Fruit fly (Drosophila melanogaster): ENCODE data around the gene nebu.

nebu gene

DNA sequence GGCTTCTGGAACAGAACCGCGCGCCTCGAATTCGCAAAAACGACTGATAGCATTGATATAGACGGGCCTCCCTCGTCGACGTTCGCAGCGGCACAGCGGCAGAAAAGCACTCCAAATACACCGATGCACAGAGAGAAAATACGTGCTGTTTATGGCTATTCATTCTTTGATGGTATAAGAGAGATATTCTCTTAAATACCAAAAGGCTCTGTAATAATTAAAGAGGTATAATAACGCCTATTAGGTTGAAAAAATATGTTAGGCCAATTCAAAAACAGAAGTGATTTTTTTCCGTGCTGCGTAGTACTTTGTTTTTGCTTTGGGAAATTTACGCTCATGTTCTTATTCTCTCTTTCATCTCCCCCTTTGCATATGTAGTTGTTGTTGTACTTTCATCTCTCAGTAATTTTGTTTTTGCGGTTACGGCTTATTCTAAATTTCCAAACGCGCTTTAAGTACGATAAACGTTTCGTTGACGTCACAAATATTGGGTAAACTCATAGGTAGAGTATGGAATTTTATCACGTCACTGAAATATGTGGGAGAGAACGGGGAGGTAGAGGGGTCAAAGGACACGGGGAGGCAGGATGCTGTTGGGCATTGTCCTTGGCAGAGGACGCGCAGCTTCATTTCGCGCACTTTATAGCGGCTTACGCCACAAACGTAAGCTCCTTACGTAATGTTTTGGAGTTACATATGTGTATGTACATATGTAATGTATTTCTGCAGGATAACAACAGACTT lies at the start of gene nebu (continued):
- TF ChIP-seq eyg (GFP tag; optimal IDR thresholded peaks at IDR 0.05) (peak; percentile 96), sim (GFP tag; IDR thresholded peaks at IDR 0.05) (peak; percentile 87), Sox100B (GFP tag; optimal IDR thresholded peaks at IDR 0.05) (peak; percentile 87), PHDP (tag; optimal IDR thresholded peaks at IDR 0.05) (peak; percentile 97), CG10321 (GFP tag; IDR thresholded peaks at IDR 0.05) (peak; percentile 73; the same call in 1 of the 2 replicates), dysf (GFP tag; IDR thresholded peaks at IDR 0.05) (peak; percentile 98), CTCF (GFP tag; optimal IDR thresholded peaks at IDR 0.05) (peak; percentile 38), Rx (GFP tag; IDR thresholded peaks at IDR 0.05) (no peak; the same call in 1 of the 2 replicates), CG8924 (tag; optimal IDR thresholded peaks at IDR 0.05) (peak; percentile 96), Dip3 (GFP tag; optimal IDR thresholded peaks at IDR 0.05) (peak; percentile 98), Hmx (GFP tag; optimal IDR thresholded peaks at IDR 0.05) (peak; percentile 89), kay (GFP tag; optimal IDR thresholded peaks at IDR 0.05) (peak; percentile 94), pfk (GFP tag; optimal IDR thresholded peaks at IDR 0.05) (no peak), lbe (GFP tag; optimal IDR thresholded peaks at IDR 0.05) (peak; percentile 97), E2f2 (GFP tag; IDR thresholded peaks at IDR 0.05) (peak; percentile 81), CG17359 (tag; optimal IDR thresholded peaks at IDR 0.05) (peak; percentile 95), CG9437 (GFP tag; optimal IDR thresholded peaks at IDR 0.05) (peak; percentile 95), CG16815 (GFP tag; optimal IDR thresholded peaks at IDR 0.05) (peak; percentile 92), Oaz (GFP tag; IDR thresholded peaks at IDR 0.05) (peak; percentile 92), pnt (GFP tag; optimal IDR thresholded peaks at IDR 0.05) (peak; percentile 94), CG3163 (GFP tag; optimal IDR thresholded peaks at IDR 0.05) (peak; percentile 91), emc (GFP tag; optimal IDR thresholded peaks at IDR 0.05) (peak; percentile 96), kni (GFP tag; optimal IDR thresholded peaks at IDR 0.05) (no peak), CG4730 (GFP tag; IDR thresholded peaks at IDR 0.05) (no peak; the same call in 1 of the 2 replicates), D19B (GFP tag; optimal IDR thresholded peaks at IDR 0.05) (peak; percentile 89), CG12155 (GFP tag; optimal IDR thresholded peaks at IDR 0.05) (peak; percentile 96), Sin3A (optimal IDR thresholded peaks at IDR 0.05) (no peak), CG18262 (tag; optimal IDR thresholded peaks at IDR 0.05) (peak; percentile 86), Vsx1 (GFP tag; optimal IDR thresholded peaks at IDR 0.05) (peak; percentile 87), Adf1 (GFP tag; IDR thresholded peaks at IDR 0.05) (peak; percentile 89), slou (GFP tag; optimal IDR thresholded peaks at IDR 0.05) (peak; percentile 86), CG12299 (tag; optimal IDR thresholded peaks at IDR 0.05) (peak; percentile 93), CG13296 (GFP tag; optimal IDR thresholded peaks at IDR 0.05) (peak; percentile 95), CG4617 (GFP tag; optimal IDR thresholded peaks at IDR 0.05; ENCODE audit: borderline replicate concordance) (peak; percentile 81), CG43689 (GFP tag; IDR thresholded peaks at IDR 0.05) (peak; percentile 89), tin (GFP tag; optimal IDR thresholded peaks at IDR 0.05) (peak; percentile 96), CG7963 (GFP tag; IDR thresholded peaks at IDR 0.05; ENCODE audit: partially characterized antibody) (no peak), CG10274 (GFP tag; optimal IDR thresholded peaks at IDR 0.05) (peak; percentile 82), fu2 (GFP tag; optimal IDR thresholded peaks at IDR 0.05) (peak; percentile 98), Doc3 (GFP tag; IDR thresholded peaks at IDR 0.05; ENCODE audit: partially characterized antibody) (no peak), unc-4 (GFP tag; IDR thresholded peaks at IDR 0.05; ENCODE audit: partially characterized antibody) (no peak), CG13624 (GFP tag; optimal IDR thresholded peaks at IDR 0.05) (peak; percentile 98), peb (GFP tag; IDR thresholded peaks at IDR 0.05) (peak; percentile 86), B-H1 (GFP tag; IDR thresholded peaks at IDR 0.05) (peak; percentile 94), sens-2 (GFP tag; IDR thresholded peaks at IDR 0.05) (peak; percentile 81; the same call in 1 of the 2 replicates), jigr1 (GFP tag; IDR thresholded peaks at IDR 0.05) (no peak; the same call in 2 of the 3 replicates), NFAT (GFP tag; IDR thresholded peaks at IDR 0.05) (peak; percentile 96), zfh1 (GFP tag; IDR thresholded peaks at IDR 0.05) (peak; percentile 96), CG4854 (GFP tag; optimal IDR thresholded peaks at IDR 0.05) (peak; percentile 94), odd (GFP tag; optimal IDR thresholded peaks at IDR 0.05) (peak; percentile 91), wdn (GFP tag; IDR thresholded peaks at IDR 0.05) (peak; percentile 97)
